Fruit fly (Drosophila melanogaster) whole organism, adult: ENCODE results near the gene lsn.

Experiments
- cic ChIP-seq: fragments of 200-800 bp; sonication (Bioruptor generic); optimal IDR thresholded peaks from 2 replicates; lab custom pipeline; 2017; ENCODE audit warnings: missing biosample characterization, mild to moderate bottlenecking, missing genetic modification characterization, moderate library complexity
- kay ChIP-seq: fragments of 200-800 bp; sonication (Bioruptor generic); peaks from one replicate; lab custom pipeline; 2016; ENCODE audit warnings: missing biosample characterization, missing genetic modification characterization, borderline replicate concordance
- ovo ChIP-seq: fragments of 200-800 bp; sonication (Bioruptor generic); optimal IDR thresholded peaks from 2 replicates; lab custom pipeline; 2016; ENCODE audit warnings: missing biosample characterization, missing genetic modification characterization

DNA sequence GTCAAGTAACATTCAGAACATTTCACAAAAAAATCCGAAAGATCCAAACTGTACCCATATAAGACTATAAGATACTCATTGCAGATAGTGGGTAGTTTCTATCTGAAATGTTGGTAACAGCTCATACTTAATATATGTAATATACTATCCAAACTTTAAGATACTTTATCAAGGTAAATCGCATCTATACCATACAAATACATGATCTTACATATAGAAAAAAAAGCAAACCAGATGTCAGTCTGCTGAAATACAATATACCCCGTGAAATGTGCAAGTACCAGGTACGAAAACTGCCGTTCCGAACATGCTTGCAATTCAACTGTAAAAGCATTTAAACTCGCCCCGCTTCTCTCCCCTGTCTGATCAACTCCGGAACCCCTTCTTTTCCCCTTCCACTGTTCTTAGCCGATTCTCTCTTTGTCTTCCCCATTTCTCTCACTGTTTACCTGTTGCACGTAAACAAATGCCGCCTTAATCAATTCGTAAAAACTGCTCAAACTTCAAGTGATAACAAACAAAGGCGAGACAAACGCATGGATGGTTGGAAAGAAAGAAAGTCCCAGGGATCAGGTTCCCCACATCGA, 37.4 kb upstream of the lsn start:
- TF ChIP-seq ovo (GFP tag; lab: Kevin White, UChicago): no peak
- no peak for TF ChIP-seq kay
- TF ChIP-seq cic (GFP tag; lab: Kevin White, UChicago): no peak
